Fruit fly (Drosophila melanogaster) whole organism, embryonic: ENCODE data around the gene Nepl9.

ENCODE experiments used
- Bteb2 ChIP-seq: fragments of 200-800 bp; sonication (Bioruptor generic); optimal IDR thresholded peaks from 2 replicates; lab custom pipeline; 2016; ENCODE audit warnings: missing biosample characterization, missing genetic modification characterization
- CG11456 ChIP-seq: fragments of 200-800 bp; sonication (Bioruptor generic); IDR thresholded peaks from 3 replicates; pipeline ENCODE4 v1.3.6; 2022; ENCODE audit warnings: missing biosample characterization, missing genetic modification characterization
- CG12104 ChIP-seq: fragments of 200-800 bp; sonication (Bioruptor generic); optimal IDR thresholded peaks from 3 replicates; lab custom pipeline; 2016; ENCODE audit warnings: missing biosample characterization, missing genetic modification characterization
- CG12769 ChIP-seq: fragments of 200-800 bp; sonication (Bioruptor generic); optimal IDR thresholded peaks from 2 replicates; lab custom pipeline; 2019; ENCODE audit warnings: missing biosample characterization, mild to moderate bottlenecking, missing genetic modification characterization, moderate library complexity
- CG13775 ChIP-seq: fragments of 200-800 bp; sonication (Bioruptor generic); optimal IDR thresholded peaks from 3 replicates; lab custom pipeline; 2017; ENCODE audit warnings: missing biosample characterization, mild to moderate bottlenecking, missing genetic modification characterization
- CG17361 ChIP-seq: fragments of 200-800 bp; sonication (Bioruptor generic); IDR thresholded peaks from 3 replicates; pipeline ENCODE4 v1.3.6; 2022; ENCODE audit warnings: missing biosample characterization, missing genetic modification characterization
- CG18476 ChIP-seq: fragments of 200-800 bp; sonication (Bioruptor generic); optimal IDR thresholded peaks from 2 replicates; lab custom pipeline; 2016; ENCODE audit warnings: missing biosample characterization, mild to moderate bottlenecking, missing genetic modification characterization
- CG30403 ChIP-seq: fragments of 200-800 bp; sonication (Bioruptor generic); optimal IDR thresholded peaks from 3 replicates; lab custom pipeline; 2016; ENCODE audit warnings: missing biosample characterization, missing genetic modification characterization
- CG3163 ChIP-seq: fragments of 200-800 bp; sonication (Bioruptor generic); optimal IDR thresholded peaks from 3 replicates; lab custom pipeline; 2016; ENCODE audit warnings: missing biosample characterization, missing genetic modification characterization
- CG3838 ChIP-seq: fragments of 200-800 bp; sonication (Bioruptor generic); optimal IDR thresholded peaks from 3 replicates; lab custom pipeline; 2016; ENCODE audit warnings: missing biosample characterization, missing genetic modification characterization
- CG4282 ChIP-seq: fragments of 200-800 bp; sonication (Bioruptor generic); optimal IDR thresholded peaks from 2 replicates; lab custom pipeline; 2016; ENCODE audit warnings: missing biosample characterization, missing genetic modification characterization
- CG6683 ChIP-seq: fragments of 200-800 bp; sonication (Bioruptor generic); optimal IDR thresholded peaks from 2 replicates; lab custom pipeline; 2017; ENCODE audit warnings: missing biosample characterization, mild to moderate bottlenecking, missing genetic modification characterization, missing genetic modification reagents
- CG6791 ChIP-seq: fragments of 200-800 bp; sonication (Bioruptor generic); IDR thresholded peaks from 3 replicates; pipeline ENCODE4 v1.3.6; 2022; ENCODE audit warnings: missing biosample characterization, missing genetic modification characterization; ENCODE audit not compliant: partially characterized antibody
- CG6813 ChIP-seq: fragments of 200-800 bp; sonication (Bioruptor generic); optimal IDR thresholded peaks from 2 replicates; lab custom pipeline; 2017; ENCODE audit warnings: missing biosample characterization, missing genetic modification characterization, mild to moderate bottlenecking, moderate library complexity, missing genetic modification reagents
- CG7357 ChIP-seq: fragments of 200-800 bp; sonication (Bioruptor generic); IDR thresholded peaks from 3 replicates; pipeline ENCODE4 v1.3.6; 2022; ENCODE audit warnings: missing biosample characterization, missing genetic modification characterization
- CG8281 ChIP-seq: fragments of 200-800 bp; sonication (Bioruptor generic); optimal IDR thresholded peaks from 2 replicates; lab custom pipeline; 2018; ENCODE audit warnings: missing biosample characterization, mild to moderate bottlenecking, missing genetic modification characterization, moderate library complexity
- Chrac-16 ChIP-seq: fragments of 200-800 bp; sonication (Bioruptor generic); optimal IDR thresholded peaks from 3 replicates; lab custom pipeline; 2016; ENCODE audit warnings: missing biosample characterization, missing genetic modification characterization
- CrebB ChIP-seq: fragments of 200-800 bp; sonication (Bioruptor generic); optimal IDR thresholded peaks from 3 replicates; lab custom pipeline; 2018; ENCODE audit warnings: missing biosample characterization, mild to moderate bottlenecking, missing genetic modification characterization
- Deaf1 ChIP-seq: fragments of 200-800 bp; optimal IDR thresholded peaks from 3 replicates; lab custom pipeline; 2019; ENCODE audit warnings: missing biosample characterization, mild to moderate bottlenecking, missing genetic modification characterization, moderate library complexity
- Drgx ChIP-seq: fragments of 200-800 bp; sonication (Bioruptor generic); IDR thresholded peaks from 2 replicates; pipeline ENCODE4 v1.3.6; 2022; ENCODE audit warnings: missing biosample characterization, missing genetic modification characterization
- E2f1 ChIP-seq: fragments of 200-800 bp; sonication (Bioruptor generic); IDR thresholded peaks from 2 replicates; pipeline ENCODE4 v1.3.6; 2022; ENCODE audit warnings: missing biosample characterization, missing genetic modification characterization
- HLH54F ChIP-seq: fragments of 200-800 bp; sonication (Bioruptor generic); optimal IDR thresholded peaks from 3 replicates; lab custom pipeline; 2016; ENCODE audit warnings: missing biosample characterization, missing genetic modification characterization
- NFAT ChIP-seq: fragments of 200-800 bp; sonication (Bioruptor generic); IDR thresholded peaks from 2 replicates; pipeline ENCODE4 v1.3.6; 2022; ENCODE audit warnings: missing biosample characterization, missing genetic modification characterization
- Nf-YC ChIP-seq: fragments of 200-800 bp; optimal IDR thresholded peaks from 3 replicates; lab custom pipeline; 2019; ENCODE audit warnings: missing biosample characterization, mild to moderate bottlenecking, missing genetic modification characterization, moderate library complexity
- Pdp1 ChIP-seq, 2 experiments: fragments of 200-800 bp; sonication (Bioruptor generic); optimal IDR thresholded peaks; 3 replicates each; lab custom pipeline; 2016; ENCODE audit warnings: missing biosample characterization in 2 of 2, missing genetic modification characterization in 2 of 2, mild to moderate bottlenecking in 1 of 2, moderate library complexity in 1 of 2
- Rx ChIP-seq: fragments of 200-800 bp; sonication (Bioruptor generic); IDR thresholded peaks from 2 replicates; pipeline ENCODE4 v1.3.6; 2022; ENCODE audit warnings: missing biosample characterization, missing genetic modification characterization
- Trl ChIP-seq, 3 experiments: fragments of >200 bp in 2 of 3; fragments of 200-800 bp in 1 of 3; sonication (Bioruptor generic) in 1 of 3; optimal IDR thresholded peaks; 2 replicates in 1 of 3; 3 replicates in 2 of 3; lab custom pipeline; 2016 to 2017; ENCODE audit warnings: missing biosample characterization in 1 of 3, missing genetic modification characterization in 1 of 3
- Vsx1 ChIP-seq: fragments of 200-800 bp; sonication (Bioruptor generic); optimal IDR thresholded peaks from 2 replicates; lab custom pipeline; 2017; ENCODE audit warnings: missing biosample characterization, mild to moderate bottlenecking, missing genetic modification characterization, missing genetic modification reagents
- YL-1 ChIP-seq: fragments of 200-800 bp; sonication (Bioruptor generic); optimal IDR thresholded peaks from 3 replicates; lab custom pipeline; 2017; ENCODE audit warnings: missing biosample characterization, mild to moderate bottlenecking, missing genetic modification characterization
- bbx ChIP-seq: fragments of 200-800 bp; sonication (Bioruptor generic); IDR thresholded peaks from 2 replicates; pipeline ENCODE4 v1.3.6; 2022; ENCODE audit warnings: missing biosample characterization, missing genetic modification characterization; ENCODE audit not compliant: partially characterized antibody
- bowl ChIP-seq: fragments of 200-800 bp; sonication (Bioruptor generic); IDR thresholded peaks from 2 replicates; pipeline ENCODE4 v1.3.6; 2022; ENCODE audit warnings: missing biosample characterization, missing genetic modification characterization
- cas ChIP-seq: fragments of 200-800 bp; sonication (Bioruptor generic); IDR thresholded peaks from 2 replicates; pipeline ENCODE4 v1.3.6; 2022; ENCODE audit warnings: missing biosample characterization, missing genetic modification characterization
- chinmo ChIP-seq: fragments of 200-800 bp; sonication (Bioruptor generic); IDR thresholded peaks from 4 replicates; pipeline ENCODE4 v1.3.6; 2022; ENCODE audit warnings: missing biosample characterization, missing genetic modification characterization; ENCODE audit not compliant: partially characterized antibody
- da ChIP-seq: fragments of 200-800 bp; sonication (Bioruptor generic); optimal IDR thresholded peaks from 2 replicates; lab custom pipeline; 2016; ENCODE audit warnings: missing biosample characterization, missing genetic modification characterization
- dimm ChIP-seq: fragments of 200-800 bp; sonication (Bioruptor generic); IDR thresholded peaks from 2 replicates; pipeline ENCODE4 v1.3.6; 2022; ENCODE audit warnings: missing biosample characterization, missing genetic modification characterization
- emc ChIP-seq: fragments of 200-800 bp; sonication (Bioruptor generic); optimal IDR thresholded peaks from 2 replicates; lab custom pipeline; 2016; ENCODE audit warnings: missing biosample characterization, missing genetic modification characterization
- exex ChIP-seq: fragments of 200-800 bp; sonication (Bioruptor generic); optimal IDR thresholded peaks from 4 replicates; lab custom pipeline; 2018; ENCODE audit warnings: missing biosample characterization, mild to moderate bottlenecking, missing genetic modification characterization, moderate library complexity
- lab ChIP-seq: fragments of 200-800 bp; sonication (Bioruptor generic); optimal IDR thresholded peaks from 3 replicates; lab custom pipeline; 2017; ENCODE audit warnings: missing biosample characterization, missing genetic modification characterization, mild to moderate bottlenecking, moderate library complexity, missing genetic modification reagents
- odd ChIP-seq: fragments of 200-800 bp; sonication (Bioruptor generic); optimal IDR thresholded peaks from 2 replicates; lab custom pipeline; 2017; ENCODE audit warnings: missing biosample characterization, mild to moderate bottlenecking, missing genetic modification characterization
- onecut ChIP-seq: fragments of 200-800 bp; sonication (Bioruptor generic); IDR thresholded peaks from 2 replicates; pipeline ENCODE4 v1.3.6; 2022; ENCODE audit warnings: missing biosample characterization, missing genetic modification characterization
- pita ChIP-seq: fragments of 200-800 bp; sonication (Bioruptor generic); optimal IDR thresholded peaks from 2 replicates; lab custom pipeline; 2017; ENCODE audit warnings: missing biosample characterization, mild to moderate bottlenecking, missing genetic modification characterization
- pnt ChIP-seq: fragments of 200-800 bp; sonication (Bioruptor generic); optimal IDR thresholded peaks from 3 replicates; lab custom pipeline; 2016; ENCODE audit warnings: missing biosample characterization, missing genetic modification characterization
- prd ChIP-seq, 3 experiments: fragments of >200 bp in 2 of 3; fragments of 200-800 bp in 1 of 3; sonication (Bioruptor generic) in 1 of 3; optimal IDR thresholded peaks in 2 of 3; IDR thresholded peaks in 1 of 3; 2 replicates in 2 of 3; 3 replicates in 1 of 3; pipeline versions ENCODE4 v1.3.6 to Lab custom; 2017 to 2022; ENCODE audit warnings: missing biosample characterization in 1 of 3, missing genetic modification characterization in 1 of 3
- sens ChIP-seq: fragments of 200-800 bp; sonication (Bioruptor generic); peaks from one replicate; lab custom pipeline; 2016; ENCODE audit warnings: missing biosample characterization, missing genetic modification characterization
- sna ChIP-seq: fragments of 200-800 bp; sonication (Bioruptor generic); IDR thresholded peaks from 2 replicates; pipeline ENCODE4 v1.3.6; 2022; ENCODE audit warnings: missing biosample characterization, missing genetic modification characterization; ENCODE audit not compliant: partially characterized antibody
- sr ChIP-seq: fragments of 200-800 bp; sonication (Bioruptor generic); IDR thresholded peaks from 3 replicates; pipeline ENCODE4 v1.3.6; 2022; ENCODE audit warnings: missing biosample characterization, missing genetic modification characterization
- sug ChIP-seq: fragments of 200-800 bp; optimal IDR thresholded peaks from 2 replicates; lab custom pipeline; 2019; ENCODE audit warnings: missing biosample characterization, mild to moderate bottlenecking, missing genetic modification characterization, moderate library complexity
- tap ChIP-seq: fragments of 200-800 bp; optimal IDR thresholded peaks from 3 replicates; lab custom pipeline; 2019; ENCODE audit warnings: missing biosample characterization, mild to moderate bottlenecking, missing genetic modification characterization, moderate library complexity

Gene Nepl9

DNA sequence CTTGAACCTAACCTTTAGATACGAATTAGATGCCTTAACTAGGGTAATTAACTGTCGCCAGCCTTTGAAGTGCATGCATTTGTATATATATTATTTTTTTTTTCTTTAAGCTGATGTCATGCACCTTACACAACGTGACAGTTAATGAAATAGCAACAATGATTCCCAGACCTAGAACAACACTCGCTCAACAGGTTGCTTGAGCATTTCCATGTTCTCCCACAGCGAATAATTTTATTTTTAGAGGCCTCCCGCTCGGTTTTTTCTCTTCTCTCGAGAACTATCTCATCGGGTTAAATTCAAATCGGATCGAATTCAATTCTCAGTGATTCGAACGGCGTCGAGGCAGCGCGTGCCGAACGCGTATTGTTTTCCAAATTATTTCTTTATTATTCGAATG lies 38.4 kb downstream of the Nepl9 start, which contains the start of gene Ugt37D1 (continued):
- TF ChIP-seq cas (GFP tag; lab: Robert Waterston, UW) (no peak), CG7357 (no peak), odd (GFP tag; lab: Kevin White, UChicago) (no peak), CG12104 (GFP tag; lab: Kevin White, UChicago) (no peak), CG6683 (GFP tag; lab: Kevin White, UChicago) (no peak), sna (GFP tag; lab: Robert Waterston, UW) (no peak), CG8281 (tag; lab: Kevin White, UChicago) (no peak), CG3838 (no peak), dimm (GFP tag; lab: Robert Waterston, UW) (no peak), Deaf1 (tag; lab: Kevin White, UChicago) (peak; percentile 81), sr (GFP tag; lab: Robert Waterston, UW) (no peak), Nf-YC (no peak), pnt (no peak), HLH54F (GFP tag; lab: Kevin White, UChicago) (no peak), CrebB (tag; lab: Kevin White, UChicago) (no peak), YL-1 (GFP tag; lab: Kevin White, UChicago) (no peak), Chrac-16 (no peak), onecut (GFP tag; lab: Robert Waterston, UW) (no peak), NFAT (GFP tag; lab: Robert Waterston, UW) (no peak), E2f1 (no peak), sug (tag; lab: Kevin White, UChicago) (peak; percentile 9), Pdp1 (GFP tag; optimal IDR thresholded peaks at IDR 0.05; lab: Kevin White, UChicago) (peak in 1 of 2 experiments; percentile 68), Trl (optimal IDR thresholded peaks at IDR 0.05; lab: Kevin White, UChicago) (peak; percentile 40 to 71), Trl (GFP tag; optimal IDR thresholded peaks at IDR 0.05; lab: Kevin White, UChicago) (no peak), sens (GFP tag; lab: Kevin White, UChicago) (peak; percentile 40), Vsx1 (GFP tag; lab: Kevin White, UChicago) (no peak)

DNA sequence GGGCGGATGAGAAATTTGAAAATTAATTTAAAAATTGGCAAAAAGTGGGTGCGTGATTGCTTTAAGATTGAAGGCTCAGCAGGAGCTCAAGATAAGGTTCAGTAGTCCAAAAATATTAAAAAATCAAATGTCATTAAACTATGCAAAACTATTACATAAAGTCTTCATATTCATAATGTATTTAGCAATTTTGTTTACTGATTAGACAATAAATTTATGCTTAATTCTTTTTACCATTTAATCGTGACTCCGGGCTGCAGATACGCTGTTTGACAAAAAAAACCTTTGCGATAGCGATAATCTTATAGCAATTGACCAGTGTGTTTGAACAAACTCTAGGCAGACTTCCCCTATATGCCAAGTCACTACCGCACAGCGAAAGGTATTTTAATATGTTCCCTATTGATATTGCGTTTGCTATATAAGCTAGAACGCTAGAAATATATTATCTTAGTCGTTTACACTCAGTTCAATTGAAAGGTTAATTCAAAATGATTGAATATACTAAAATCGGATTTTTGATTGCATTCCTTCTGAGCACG lies 40.9 kb downstream of the Nepl9 start, which contains the start of gene Ugt37E1:
Ugt37E1 (plus strand) TSS at position 492 of the 542 bp plus-strand sequence.
- TF ChIP-seq da (no peak), exex (tag; lab: Kevin White, UChicago) (peak; percentile 59)

DNA sequence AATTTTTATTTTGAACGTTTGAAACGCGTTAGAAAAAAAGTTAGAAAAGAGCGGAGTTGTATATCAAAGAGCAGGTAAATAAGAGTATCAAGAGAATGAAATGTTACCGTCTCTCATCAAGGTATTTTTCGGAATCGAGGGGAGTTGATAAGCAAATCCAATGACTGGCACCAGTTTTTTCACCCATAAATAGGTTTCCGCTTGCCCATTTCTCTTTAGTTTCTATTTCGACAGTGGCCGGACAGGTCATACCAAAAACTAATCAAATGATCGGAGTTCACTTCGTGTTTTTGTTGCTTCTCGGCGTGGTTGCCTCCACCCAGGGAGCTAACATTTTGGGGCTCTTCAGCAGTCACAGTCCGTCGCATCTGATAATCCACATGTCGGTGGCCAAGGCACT lies 43.1 kb downstream of the Nepl9 start, which contains the start of gene Ugt37C2:
Ugt37C2 (plus strand) TSS at position 242 of the 400 bp plus-strand sequence.
- TF ChIP-seq Rx (GFP tag; lab: Robert Waterston, UW): no peak
- TF ChIP-seq Bteb2: no peak
- TF ChIP-seq prd (optimal IDR thresholded peaks at IDR 0.05; lab: Kevin White, UChicago): no peak
- TF ChIP-seq prd (GFP tag; IDR thresholded peaks at IDR 0.05; lab: Robert Waterston, UW): no peak
- TF ChIP-seq CG6791 (GFP tag; lab: Robert Waterston, UW): no peak
- TF ChIP-seq CG11456: 0 out of 3 replicates have a peak, but pooled peaks have one; percentile 20
- TF ChIP-seq CG4282 (GFP tag; lab: Kevin White, UChicago): no peak
- no peak for TF ChIP-seq CG30403 (GFP tag; lab: Kevin White, UChicago)
- no peak for TF ChIP-seq emc (GFP tag; lab: Kevin White, UChicago)
- peak; percentile 94 for TF ChIP-seq CG3163 (GFP tag; lab: Kevin White, UChicago)
- no peak for TF ChIP-seq CG17361
- no peak for TF ChIP-seq CG13775 (GFP tag; lab: Kevin White, UChicago)
- no peak for TF ChIP-seq CG6813 (GFP tag; lab: Kevin White, UChicago)
- no peak for TF ChIP-seq Vsx1 (GFP tag; lab: Kevin White, UChicago)
- TF ChIP-seq bbx (GFP tag; lab: Robert Waterston, UW): no peak
- TF ChIP-seq CG18476 (GFP tag; lab: Kevin White, UChicago): no peak
- TF ChIP-seq chinmo: 0 out of 4 replicates have a peak, but pooled peaks have one; percentile 30
- no peak for TF ChIP-seq Drgx (GFP tag; lab: Robert Waterston, UW)
- peak; percentile 27 for TF ChIP-seq lab (GFP tag; lab: Kevin White, UChicago)
- TF ChIP-seq tap (tag; lab: Kevin White, UChicago): no peak
- TF ChIP-seq bowl (GFP tag; lab: Robert Waterston, UW): no peak
- peak; percentile 40 for TF ChIP-seq CG12769 (tag; lab: Kevin White, UChicago)
- TF ChIP-seq pita (GFP tag; lab: Kevin White, UChicago): no peak
